Fruit fly (Drosophila melanogaster): ENCODE measurements around the gene Nrt.

Gene Nrt

dm6 chr3L:16801499-16802452, 35.9 kb downstream of the Nrt start (continued):
- no peak for TF ChIP-seq danr (GFP tag; IDR thresholded peaks at IDR 0.05)
- no peak for TF ChIP-seq CG15479 (GFP tag; optimal IDR thresholded peaks at IDR 0.05)
- TF ChIP-seq sima (GFP tag; optimal IDR thresholded peaks at IDR 0.05): no peak
- peak; percentile 12 for TF ChIP-seq CG8281 (tag; optimal IDR thresholded peaks at IDR 0.05)
- no peak for TF ChIP-seq corto (GFP tag; optimal IDR thresholded peaks at IDR 0.05)
- no peak for TF ChIP-seq crc (GFP tag; optimal IDR thresholded peaks at IDR 0.05)
- TF ChIP-seq rib (GFP tag; IDR thresholded peaks at IDR 0.05): no peak
- peak; percentile 32; the same call in 1 of the 2 replicates for TF ChIP-seq Rfx (GFP tag; IDR thresholded peaks at IDR 0.05)
- no peak for TF ChIP-seq pum (GFP tag; optimal IDR thresholded peaks at IDR 0.05)
- no peak for TF ChIP-seq gcm2 (GFP tag; optimal IDR thresholded peaks at IDR 0.05)
- peak; percentile 19 for TF ChIP-seq CG17829 (tag; optimal IDR thresholded peaks at IDR 0.05)
- peak; percentile 87 for TF ChIP-seq nom (GFP tag; optimal IDR thresholded peaks at IDR 0.05)
- peak; percentile 54; the same call in 1 of the 2 replicates for TF ChIP-seq CG9215 (GFP tag; IDR thresholded peaks at IDR 0.05)
- TF ChIP-seq CG7928 (GFP tag; optimal IDR thresholded peaks at IDR 0.05): no peak
- TF ChIP-seq CG10543 (GFP tag; optimal IDR thresholded peaks at IDR 0.05): peak; percentile 6
- no peak for TF ChIP-seq CkIIα-i1 (GFP tag; IDR thresholded peaks at IDR 0.05)
- peak; percentile 80 for TF ChIP-seq Ets65A (GFP tag)
- TF ChIP-seq CG7839 (tag; optimal IDR thresholded peaks at IDR 0.05): peak; percentile 65
- no peak for TF ChIP-seq Hmx (GFP tag; optimal IDR thresholded peaks at IDR 0.05)
- no peak for TF ChIP-seq CG32767 (GFP tag; IDR thresholded peaks at IDR 0.05)
- TF ChIP-seq CG6765 (GFP tag; optimal IDR thresholded peaks at IDR 0.05): peak; percentile 32
- no peak for TF ChIP-seq zfh1 (GFP tag; IDR thresholded peaks at IDR 0.05)
- TF ChIP-seq Myb (GFP tag; optimal IDR thresholded peaks at IDR 0.05): no peak
- no peak for TF ChIP-seq CG13894 (tag; optimal IDR thresholded peaks at IDR 0.05)
- no peak for TF ChIP-seq ERR (GFP tag; optimal IDR thresholded peaks at IDR 0.05)
- TF ChIP-seq caup (GFP tag; optimal IDR thresholded peaks at IDR 0.05; ENCODE audit: severe bottlenecking): peak; percentile 39
- TF ChIP-seq CG18764 (GFP tag; optimal IDR thresholded peaks at IDR 0.05): peak; percentile 1
- TF ChIP-seq CG2678 (tag; optimal IDR thresholded peaks at IDR 0.05): peak; percentile 76
- TF ChIP-seq Deaf1 (tag; optimal IDR thresholded peaks at IDR 0.05): peak; percentile 73
- no peak for TF ChIP-seq gcm (GFP tag; optimal IDR thresholded peaks at IDR 0.05)
- TF ChIP-seq Camta (GFP tag; optimal IDR thresholded peaks at IDR 0.05): no peak
- peak; percentile 47 for TF ChIP-seq slbo (GFP tag; IDR thresholded peaks at IDR 0.05)
- TF ChIP-seq NC2β (GFP tag; optimal IDR thresholded peaks at IDR 0.05): no peak
- TF ChIP-seq CG15514 (GFP tag; optimal IDR thresholded peaks at IDR 0.05): peak; percentile 81
- peak in 1 of 2 experiments; percentile 78 for TF ChIP-seq bsh (GFP tag; optimal IDR thresholded peaks at IDR 0.05)
- 0 out of 3 replicates have a peak, but pooled peaks have one; percentile 52 for TF ChIP-seq CG3726 (GFP tag; IDR thresholded peaks at IDR 0.05)
- TF ChIP-seq Awh (GFP tag; IDR thresholded peaks at IDR 0.05): no peak
- no peak for TF ChIP-seq hth (optimal IDR thresholded peaks at IDR 0.05)
- no peak for TF ChIP-seq jumu (GFP tag; optimal IDR thresholded peaks at IDR 0.05)
- no peak for TF ChIP-seq CG17912 (GFP tag; optimal IDR thresholded peaks at IDR 0.05)
- TF ChIP-seq dm (GFP tag; optimal IDR thresholded peaks at IDR 0.05): no peak
- TF ChIP-seq sqz (GFP tag; optimal IDR thresholded peaks at IDR 0.05): no peak
- TF ChIP-seq Fer3 (tag; optimal IDR thresholded peaks at IDR 0.05): peak; percentile 50
- no peak for TF ChIP-seq CG1233 (GFP tag; optimal IDR thresholded peaks at IDR 0.05)
- peak; percentile 73 for TF ChIP-seq CG2712 (tag; optimal IDR thresholded peaks at IDR 0.05)
- TF ChIP-seq CG34376 (GFP tag; optimal IDR thresholded peaks at IDR 0.05): peak; percentile 3
- peak; percentile 69 for TF ChIP-seq CG17359 (tag; optimal IDR thresholded peaks at IDR 0.05)
- TF ChIP-seq CG8388 (GFP tag; optimal IDR thresholded peaks at IDR 0.05): no peak
- TF ChIP-seq HLHmδ (GFP tag; optimal IDR thresholded peaks at IDR 0.05): no peak

Data from whole organism, embryonic.